Worm (Caenorhabditis elegans): Measurements from ENCODE around the gene ZC477.2.

ce11 chrIV:7081214-7081613 is 26.8 kb upstream of the ZC477.2 start, which contains the start of gene Y43B11AR.1:
- TF ChIP-seq duxl-1 (tag; optimal IDR thresholded peaks at IDR 0.05; ENCODE audit: poor library complexity) (no peak), nhr-76 (tag; optimal IDR thresholded peaks at IDR 0.05) (no peak), daf-12 (tag; optimal IDR thresholded peaks at IDR 0.05) (no peak), lin-1 (GFP tag; IDR thresholded peaks at IDR 0.05) (no peak), lin-13 (GFP tag; optimal IDR thresholded peaks at IDR 0.05) (no peak), dpl-1 (GFP tag; optimal IDR thresholded peaks at IDR 0.05) (no peak)
